Worm (Caenorhabditis elegans): ENCODE results near the gene B0361.4.

- TF ChIP-seq ama-1 (optimal IDR thresholded peaks at IDR 0.05): no peak
- TF ChIP-seq B0310.2 (tag; optimal IDR thresholded peaks at IDR 0.05): no peak
- no peak for TF ChIP-seq pes-1 (GFP tag; IDR thresholded peaks at IDR 0.05)
- no peak for TF ChIP-seq aly-1 (tag; optimal IDR thresholded peaks at IDR 0.05)
Observed at ce11 chrIII:7226607-7227006, 32.2 kb upstream of the B0361.4 start, which contains the start of gene hsp-75.
